Fruit fly (Drosophila melanogaster) whole organism: Measurements from ENCODE around the gene Sec15.

Experiments used
- CG8478 ChIP-seq: fragments of >200 bp; optimal IDR thresholded peaks from 2 replicates; lab custom pipeline; 2018; ENCODE audit warnings: inconsistent platforms
- psq ChIP-seq: fragments of >200 bp; optimal IDR thresholded peaks from 2 replicates; lab custom pipeline; 2017
- usp ChIP-seq: fragments of >200 bp; optimal IDR thresholded peaks from 2 replicates; lab custom pipeline; 2017; ENCODE audit warnings: missing biosample characterization, missing genetic modification characterization, mixed read lengths

dm6 chr3R:21091500-21091899 is 16.3 kb downstream of the Sec15 start:
- TF ChIP-seq usp (GFP tag; lab: Kevin White, UChicago), result no peak
- no peak for TF ChIP-seq CG8478 (lab: Kevin White, UChicago)
- no peak for TF ChIP-seq psq (lab: Kevin White, UChicago)
